Fruit fly (Drosophila melanogaster) whole organism, wandering third instar larva: ENCODE measurements around the gene Lsp2.

Source experiments
- Dif ChIP-seq: fragments of 200-275, 200-300 bp; sonication (Bioruptor generic); optimal IDR thresholded peaks from 2 replicates; lab custom pipeline; 2018; ENCODE audit warnings: missing biosample characterization, missing genetic modification characterization; ENCODE audit not compliant: partially characterized antibody
- Hr78 ChIP-seq: fragments of >200 bp; optimal IDR thresholded peaks from 2 replicates; lab custom pipeline; 2017; ENCODE audit warnings: missing biosample characterization, missing genetic modification characterization

DNA sequence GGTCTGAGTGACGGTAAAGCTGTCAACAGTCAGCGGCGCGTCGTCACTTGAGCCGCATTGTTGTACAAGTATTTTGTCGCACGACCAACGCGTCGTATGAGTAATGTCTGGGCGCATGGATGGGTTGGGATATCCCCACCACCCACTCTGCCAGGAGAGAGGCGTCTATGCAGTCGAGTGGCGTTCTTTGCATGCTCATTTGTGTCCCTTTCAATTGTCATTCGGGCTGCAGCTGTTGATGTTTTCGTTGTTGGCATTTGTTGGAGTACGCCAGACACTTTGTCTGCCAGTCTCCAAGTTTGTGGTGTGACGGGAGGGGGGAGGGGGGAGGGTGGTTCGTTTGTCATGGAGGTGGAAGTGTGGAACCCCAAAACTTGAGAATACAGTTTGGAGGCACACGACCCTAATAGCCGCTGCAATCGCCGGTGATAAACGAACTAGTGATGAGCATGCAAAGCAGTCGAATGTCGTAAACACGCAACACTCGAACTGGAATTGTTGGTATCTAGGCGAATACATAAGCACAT is 33.0 kb downstream of the Lsp2 start:
- TF ChIP-seq Dif (GFP tag; lab: Kevin White, UChicago) (no peak), Hr78 (GFP tag; lab: Kevin White, UChicago) (no peak)
